Fruit fly (Drosophila melanogaster) whole organism, wandering third instar larva: ENCODE results near the gene CG6168.

ENCODE experiments used
- Abd-B ChIP-seq: fragments of >200 bp; optimal IDR thresholded peaks from 2 replicates; lab custom pipeline; 2017; ENCODE audit warnings: missing biosample characterization, missing genetic modification characterization
- CG32264 ChIP-seq: fragments of 200-800 bp; sonication (Bioruptor generic); optimal IDR thresholded peaks from 2 replicates; lab custom pipeline; 2016; ENCODE audit warnings: missing biosample characterization, missing genetic modification characterization
- Dfd ChIP-seq: fragments of >200 bp; optimal IDR thresholded peaks from 2 replicates; lab custom pipeline; 2017; ENCODE audit warnings: missing biosample characterization, missing genetic modification characterization
- Dif ChIP-seq: fragments of 200-275, 200-300 bp; sonication (Bioruptor generic); optimal IDR thresholded peaks from 2 replicates; lab custom pipeline; 2018; ENCODE audit warnings: missing biosample characterization, missing genetic modification characterization; ENCODE audit not compliant: partially characterized antibody
- GATAd ChIP-seq: sonication (Bioruptor generic); optimal IDR thresholded peaks from 2 replicates; lab custom pipeline; 2016; ENCODE audit warnings: missing biosample characterization, missing genetic modification characterization
- HLH106 ChIP-seq: fragments of 200-800 bp; optimal IDR thresholded peaks from 3 replicates; lab custom pipeline; 2019; ENCODE audit warnings: missing biosample characterization, mild to moderate bottlenecking, missing genetic modification characterization, moderate library complexity
- Hnf4 ChIP-seq: fragments of 200-800 bp; sonication (Bioruptor generic); optimal IDR thresholded peaks from 2 replicates; lab custom pipeline; 2016; ENCODE audit warnings: missing biosample characterization, mild to moderate bottlenecking, missing genetic modification characterization
- Hr78 ChIP-seq: fragments of >200 bp; optimal IDR thresholded peaks from 2 replicates; lab custom pipeline; 2017; ENCODE audit warnings: missing biosample characterization, missing genetic modification characterization
- Hr83 ChIP-seq: fragments of 200-300 bp; sonication (Bioruptor generic); optimal IDR thresholded peaks from 2 replicates; lab custom pipeline; 2016; ENCODE audit warnings: missing biosample characterization, mild to moderate bottlenecking, missing genetic modification characterization, moderate library complexity; ENCODE audit not compliant: poor library complexity, severe bottlenecking
- Jra ChIP-seq: sonication (Bioruptor generic); optimal IDR thresholded peaks from 2 replicates; lab custom pipeline; 2016; ENCODE audit warnings: missing biosample characterization, missing genetic modification characterization
- Mio ChIP-seq: sonication (Bioruptor generic); optimal IDR thresholded peaks from 2 replicates; lab custom pipeline; 2016; ENCODE audit warnings: missing biosample characterization, missing genetic modification characterization
- Myc ChIP-seq: fragments of >200 bp; optimal IDR thresholded peaks from 2 replicates; lab custom pipeline; 2017
- N ChIP-seq: fragments of >200 bp; optimal IDR thresholded peaks from 2 replicates; lab custom pipeline; 2018; ENCODE audit warnings: missing biosample characterization, missing external identifiers, missing genetic modification characterization
- OdsH ChIP-seq: fragments of 200-800 bp; sonication (Bioruptor generic); optimal IDR thresholded peaks from 2 replicates; lab custom pipeline; 2016; ENCODE audit warnings: missing biosample characterization, mild to moderate bottlenecking, missing genetic modification characterization
- Rel ChIP-seq, 2 experiments: fragments of 200-800 bp; sonication (Bioruptor generic) in 1 of 2; optimal IDR thresholded peaks; 2 replicates in 1 of 2; 3 replicates in 1 of 2; lab custom pipeline; 2016 to 2019; ENCODE audit warnings: mild to moderate bottlenecking in 2 of 2, missing biosample characterization in 2 of 2, missing genetic modification characterization in 2 of 2, moderate library complexity in 1 of 2
- Sp1 ChIP-seq: fragments of 200-800 bp; sonication (Bioruptor generic); optimal IDR thresholded peaks from 3 replicates; lab custom pipeline; 2019; ENCODE audit warnings: missing biosample characterization, mild to moderate bottlenecking, missing genetic modification characterization, moderate library complexity
- Vsx2 ChIP-seq: fragments of 200-300, 225-300 bp; sonication (Bioruptor generic); optimal IDR thresholded peaks from 2 replicates; lab custom pipeline; 2018; ENCODE audit warnings: missing biosample characterization, missing genetic modification characterization; ENCODE audit not compliant: partially characterized antibody
- br ChIP-seq: fragments of 200-800 bp; sonication (Bioruptor generic); optimal IDR thresholded peaks from 2 replicates; lab custom pipeline; 2016; ENCODE audit warnings: missing biosample characterization, missing genetic modification characterization
- brk ChIP-seq: fragments of 200-800 bp; sonication (Bioruptor generic); optimal IDR thresholded peaks from 2 replicates; lab custom pipeline; 2016; ENCODE audit warnings: missing biosample characterization, mild to moderate bottlenecking, missing genetic modification characterization
- dl ChIP-seq, 2 experiments: fragments of 175-275, 200-275 bp in 1 of 2; fragments of 200-275 bp in 1 of 2; sonication (Bioruptor generic); optimal IDR thresholded peaks; lab custom pipeline; 2018; ENCODE audit warnings: mild to moderate bottlenecking in 2 of 2, missing biosample characterization in 2 of 2, missing genetic modification characterization in 2 of 2, moderate library complexity in 2 of 2; ENCODE audit not compliant: partially characterized antibody in 2 of 2, insufficient read depth in 1 of 2
- dmrt93B ChIP-seq: fragments of 200-800 bp; sonication (Bioruptor generic); optimal IDR thresholded peaks from 2 replicates; lab custom pipeline; 2018; ENCODE audit warnings: missing biosample characterization, mild to moderate bottlenecking, missing genetic modification characterization
- dsf ChIP-seq: sonication (Bioruptor generic); optimal IDR thresholded peaks from 2 replicates; lab custom pipeline; 2016; ENCODE audit warnings: missing biosample characterization, missing genetic modification characterization, borderline replicate concordance
- ey ChIP-seq: fragments of 200-800 bp; sonication (Bioruptor generic); optimal IDR thresholded peaks from 2 replicates; lab custom pipeline; 2016; ENCODE audit warnings: missing biosample characterization, missing genetic modification characterization
- foxo ChIP-seq, 2 experiments: fragments of 200-800 bp; sonication (Bioruptor generic); optimal IDR thresholded peaks; 2 replicates in 1 of 2; 3 replicates in 1 of 2; lab custom pipeline; 2016 to 2017; ENCODE audit warnings: missing biosample characterization in 2 of 2, missing genetic modification characterization in 2 of 2
- fru ChIP-seq: fragments of 200-800 bp; sonication (Bioruptor generic); optimal IDR thresholded peaks from 3 replicates; lab custom pipeline; 2016; ENCODE audit warnings: missing biosample characterization, mild to moderate bottlenecking, missing genetic modification characterization
- jim ChIP-seq: fragments of 175-275, 200-325 bp; sonication (Bioruptor generic); optimal IDR thresholded peaks from 2 replicates; lab custom pipeline; 2016; ENCODE audit warnings: missing biosample characterization, mild to moderate bottlenecking, missing genetic modification characterization
- lola ChIP-seq: fragments of >200 bp; optimal IDR thresholded peaks from 2 replicates; lab custom pipeline; 2017; ENCODE audit warnings: missing biosample characterization, missing genetic modification characterization
- pan ChIP-seq: fragments of >200 bp; optimal IDR thresholded peaks from 2 replicates; lab custom pipeline; 2017
- psq ChIP-seq: fragments of 200-800 bp; sonication (Bioruptor generic); optimal IDR thresholded peaks from 3 replicates; lab custom pipeline; 2017; ENCODE audit warnings: missing biosample characterization, mild to moderate bottlenecking, missing genetic modification characterization, moderate library complexity
- rgr ChIP-seq: fragments of 200-800 bp; sonication (Bioruptor generic); optimal IDR thresholded peaks from 3 replicates; lab custom pipeline; 2016; ENCODE audit warnings: missing biosample characterization, mild to moderate bottlenecking, missing genetic modification characterization
- sage ChIP-seq: fragments of 200-800 bp; sonication (Bioruptor generic); optimal IDR thresholded peaks from 2 replicates; lab custom pipeline; 2016; ENCODE audit warnings: missing biosample characterization, mild to moderate bottlenecking, missing genetic modification characterization
- usp ChIP-seq: fragments of >200 bp; optimal IDR thresholded peaks from 2 replicates; lab custom pipeline; 2017; ENCODE audit warnings: missing biosample characterization, missing genetic modification characterization

Gene CG6168

dm6 chr3L:11291298-11292167, 30.0 kb downstream of the CG6168 start:
- TF ChIP-seq dsf (GFP tag; lab: Kevin White, UChicago) (no peak), usp (GFP tag; lab: Kevin White, UChicago) (no peak), pan (no peak), dmrt93B (no peak), psq (GFP tag; lab: Kevin White, UChicago) (no peak), Myc (no peak), CG32264 (GFP tag; lab: Kevin White, UChicago) (no peak), jim (no peak), Dif (GFP tag; lab: Kevin White, UChicago) (no peak), brk (GFP tag; lab: Kevin White, UChicago) (no peak), Hnf4 (GFP tag; lab: Kevin White, UChicago) (no peak), br (GFP tag; lab: Kevin White, UChicago) (no peak), Dfd (GFP tag; lab: Kevin White, UChicago) (no peak), Jra (GFP tag; lab: Kevin White, UChicago) (no peak), fru (GFP tag; lab: Kevin White, UChicago) (no peak), dl (GFP tag; optimal IDR thresholded peaks at IDR 0.05; lab: Kevin White, UChicago; ENCODE audit: insufficient read depth in 1 of 2, partially characterized antibody in 2 of 2) (no peak), foxo (GFP tag; optimal IDR thresholded peaks at IDR 0.05; lab: Kevin White, UChicago) (peak in 1 of 2 experiments; percentile 13), Vsx2 (GFP tag; lab: Kevin White, UChicago) (no peak), OdsH (GFP tag; lab: Kevin White, UChicago) (peak; percentile 2), Hr83 (GFP tag; lab: Kevin White, UChicago) (no peak), Rel (GFP tag; optimal IDR thresholded peaks at IDR 0.05; lab: Kevin White, UChicago) (no peak), Rel (tag; optimal IDR thresholded peaks at IDR 0.05; lab: Kevin White, UChicago) (peak; percentile 14), HLH106 (peak; percentile 9), Abd-B (GFP tag; lab: Kevin White, UChicago) (no peak), N (GFP tag; lab: Kevin White, UChicago) (no peak), sage (no peak), ey (GFP tag; lab: Kevin White, UChicago) (no peak), Hr78 (GFP tag; lab: Kevin White, UChicago) (no peak), GATAd (GFP tag; lab: Kevin White, UChicago) (no peak), rgr (peak; percentile 23), lola (no peak)

- no peak for TF ChIP-seq Mio
- no peak for TF ChIP-seq HLH106
- no peak for TF ChIP-seq brk (GFP tag; lab: Kevin White, UChicago)
- no peak for TF ChIP-seq Sp1
- TF ChIP-seq CG32264 (GFP tag; lab: Kevin White, UChicago) = no peak
- TF ChIP-seq OdsH (GFP tag; lab: Kevin White, UChicago) = no peak
- TF ChIP-seq Hnf4 (GFP tag; lab: Kevin White, UChicago) = no peak
- no peak for TF ChIP-seq dsf (GFP tag; lab: Kevin White, UChicago)
- no peak for TF ChIP-seq usp (GFP tag; lab: Kevin White, UChicago)
- no peak for TF ChIP-seq Jra (GFP tag; lab: Kevin White, UChicago)
- no peak for TF ChIP-seq foxo (GFP tag; optimal IDR thresholded peaks at IDR 0.05; lab: Kevin White, UChicago)
Measured at dm6 chr3L:11290796-11291195, 30.7 kb downstream of the CG6168 start.

dm6 chr3L:11290200-11290599, 31.3 kb downstream of the CG6168 start:
- TF ChIP-seq Vsx2 (GFP tag; lab: Kevin White, UChicago) (no peak), CG32264 (GFP tag; lab: Kevin White, UChicago) (no peak), dmrt93B (no peak), Rel (GFP tag; optimal IDR thresholded peaks at IDR 0.05; lab: Kevin White, UChicago) (no peak), Rel (tag; optimal IDR thresholded peaks at IDR 0.05; lab: Kevin White, UChicago) (peak; percentile 59)
- TF ChIP-seq, all 38 proteins: peak for 1
